Worm (Caenorhabditis elegans): ENCODE data around the gene sip-1.

- TF ChIP-seq tbx-2 (tag; optimal IDR thresholded peaks at IDR 0.05) (no peak), nhr-11 (tag; optimal IDR thresholded peaks at IDR 0.05) (no peak), zip-5 (tag; optimal IDR thresholded peaks at IDR 0.05) (no peak), dve-1 (tag; optimal IDR thresholded peaks at IDR 0.05) (no peak), lin-11 (tag; optimal IDR thresholded peaks at IDR 0.05) (no peak), unc-86 (tag; optimal IDR thresholded peaks at IDR 0.05) (no peak), T23F11.4 (GFP tag; optimal IDR thresholded peaks at IDR 0.05) (no peak)
Observed at ce11 chrIII:10536087-10536723, 29.6 kb upstream of the sip-1 start.

Measured in whole organism, late embryonic.